Worm (Caenorhabditis elegans): Measurements from ENCODE around the gene T05C1.2.

- no peak for TF ChIP-seq unc-39 (tag; optimal IDR thresholded peaks at IDR 0.05)
- TF ChIP-seq unc-62 (GFP tag; optimal IDR thresholded peaks at IDR 0.05) = no peak
- TF ChIP-seq snpc-4 (tag; optimal IDR thresholded peaks at IDR 0.05) = no peak
- no peak for TF ChIP-seq egl-27 (tag; optimal IDR thresholded peaks at IDR 0.05)
- no peak for TF ChIP-seq nhr-77 (tag; optimal IDR thresholded peaks at IDR 0.05)
Observed at ce11 chrII:4523122-4523672, 41.3 kb upstream of the T05C1.2 start, which contains the start of the genes B0304.4 and B0304.2.

Measured in whole organism, L3 larva.